Worm (Caenorhabditis elegans) whole organism, early embryonic: ENCODE results near the gene nhr-34.

Experiments
- B0310.2 ChIP-seq: sonication (generic microtip); optimal IDR thresholded peaks from 2 replicates; lab custom pipeline; 2016; ENCODE audit warnings: mild to moderate bottlenecking, missing genetic modification characterization, missing compliant biosample characterization
- F13C5.2 ChIP-seq: sonication (generic microtip); optimal IDR thresholded peaks from 2 replicates; lab custom pipeline; 2017; ENCODE audit warnings: mild to moderate bottlenecking, missing genetic modification characterization, inconsistent platforms, missing compliant biosample characterization
- aly-1 ChIP-seq: sonication (generic microtip); optimal IDR thresholded peaks from 2 replicates; lab custom pipeline; 2016; ENCODE audit warnings: missing genetic modification characterization, missing compliant biosample characterization
- ama-1 ChIP-seq: fragments of 150-350 bp; optimal IDR thresholded peaks from 2 replicates; lab custom pipeline; 2014
- ceh-13 ChIP-seq: fragments of 200-800 bp; sonication (Bioruptor generic); optimal IDR thresholded peaks from 2 replicates; lab custom pipeline; 2018; ENCODE audit warnings: mild to moderate bottlenecking, missing genetic modification characterization, missing compliant biosample characterization
- ceh-36 ChIP-seq: sonication (generic microtip); optimal IDR thresholded peaks from 2 replicates; lab custom pipeline; 2016; ENCODE audit warnings: missing genetic modification characterization, inconsistent platforms, missing compliant biosample characterization
- ets-7 ChIP-seq: sonication (generic microtip); optimal IDR thresholded peaks from 2 replicates; lab custom pipeline; 2016; ENCODE audit warnings: missing genotype, missing genetic modification characterization, missing compliant biosample characterization
- flt-1 ChIP-seq: fragments of 200-800 bp; sonication (Bioruptor generic); IDR thresholded peaks from 2 replicates; pipeline ENCODE4 v1.3.6; 2022; ENCODE audit warnings: missing genetic modification characterization, missing compliant biosample characterization
- hmbx-1 ChIP-seq: sonication (generic microtip); optimal IDR thresholded peaks from 2 replicates; lab custom pipeline; 2016; ENCODE audit warnings: mild to moderate bottlenecking, missing genetic modification characterization, missing compliant biosample characterization
- hmg-4 ChIP-seq: fragments of 200-800 bp; sonication (Bioruptor generic); optimal IDR thresholded peaks from 2 replicates; lab custom pipeline; 2018; ENCODE audit warnings: mild to moderate bottlenecking, missing genetic modification characterization, missing compliant biosample characterization
- hnd-1 ChIP-seq: sonication (generic microtip); optimal IDR thresholded peaks from 2 replicates; lab custom pipeline; 2016; ENCODE audit warnings: missing genetic modification characterization, missing compliant biosample characterization
- pes-1 ChIP-seq: fragments of 200-800 bp; sonication (Bioruptor generic); IDR thresholded peaks from 2 replicates; pipeline ENCODE4 v1.3.6; 2022; ENCODE audit warnings: missing genetic modification reagents, missing genetic modification characterization, missing compliant biosample characterization
- scrt-1 ChIP-seq: fragments of 200-800 bp; sonication (Bioruptor generic); IDR thresholded peaks from 2 replicates; pipeline ENCODE4 v1.3.6; 2022; ENCODE audit warnings: missing genetic modification characterization, missing compliant biosample characterization
- sea-1 ChIP-seq: fragments of 200-800 bp; sonication (Bioruptor generic); conservative IDR thresholded peaks from 2 replicates; pipeline ENCODE4 v1.3.6; 2022; ENCODE audit warnings: missing genetic modification characterization, missing compliant biosample characterization
- tbx-11 ChIP-seq: fragments of 200-800 bp; sonication (Bioruptor generic); IDR thresholded peaks from 2 replicates; pipeline ENCODE4 v1.3.6; 2022; ENCODE audit warnings: missing genetic modification characterization, missing compliant biosample characterization
- tbx-37 ChIP-seq: fragments of 200-800 bp; sonication (Bioruptor generic); conservative IDR thresholded peaks from 2 replicates; pipeline ENCODE4 v1.3.6; 2022; ENCODE audit warnings: missing genetic modification reagents, missing genetic modification characterization, missing compliant biosample characterization
- tra-4 ChIP-seq: sonication (generic microtip); optimal IDR thresholded peaks from 2 replicates; lab custom pipeline; 2017; ENCODE audit warnings: missing genetic modification characterization, missing compliant biosample characterization

nhr-34 gene

DNA sequence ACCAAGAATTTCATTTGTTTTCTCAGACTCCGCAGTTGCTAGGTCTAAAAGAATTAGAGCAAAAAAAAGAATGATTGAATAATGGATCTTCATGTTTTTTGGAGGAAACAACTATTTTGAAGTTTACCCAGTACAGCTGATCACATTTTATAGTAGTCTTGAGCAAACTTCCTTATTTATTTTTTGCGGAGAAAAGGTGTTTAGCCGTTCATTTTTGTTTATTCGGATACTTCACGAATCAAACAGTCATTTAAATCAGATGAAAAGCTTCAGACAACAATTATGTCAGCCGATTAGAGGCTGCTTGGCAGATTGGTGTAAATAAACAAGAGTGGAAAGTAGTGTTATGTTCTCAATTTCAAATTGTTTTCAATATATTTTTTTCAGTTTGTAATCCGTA is 51.2 kb downstream of the nhr-34 start, which contains the start of gene W09C2.8:
Gene W09C2.8 (minus strand): TSS at position 101 of the 400 bp plus-strand sequence.
- TF ChIP-seq hnd-1: no peak
- TF ChIP-seq sea-1 (GFP tag; lab: Robert Waterston, UW): no peak
- TF ChIP-seq ets-7 (tag; lab: Kevin White, UChicago): no peak
- no peak for TF ChIP-seq scrt-1 (GFP tag; lab: Robert Waterston, UW)

DNA sequence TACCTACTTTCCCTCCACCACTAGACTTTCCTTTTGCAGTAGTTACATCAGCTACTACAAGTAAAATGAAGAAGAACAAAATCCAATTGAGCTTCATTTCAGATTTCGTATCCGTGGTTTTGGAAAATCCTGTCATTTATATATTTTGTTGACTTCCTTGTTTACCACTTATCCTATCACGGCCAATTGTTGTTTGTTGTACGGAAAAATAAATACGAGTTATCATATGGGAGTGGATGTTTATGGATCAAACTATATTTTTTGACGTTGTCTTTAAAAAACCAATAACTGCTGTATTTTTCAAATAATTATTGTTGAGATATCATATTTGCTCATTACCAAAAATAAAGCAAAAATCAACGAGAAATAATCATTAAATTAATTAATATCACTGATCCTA is 52.2 kb downstream of the nhr-34 start, which contains the start of gene W09C2.9:
Gene W09C2.9 (minus strand): TSS at position 101 of the 400 bp plus-strand sequence.
- TF ChIP-seq ama-1 (lab: Kevin White, UChicago) (no peak), B0310.2 (no peak), sea-1 (GFP tag; lab: Robert Waterston, UW) (no peak), ceh-13 (no peak), hmbx-1 (tag; lab: Kevin White, UChicago) (no peak), ets-7 (tag; lab: Kevin White, UChicago) (no peak), pes-1 (GFP tag; lab: Robert Waterston, UW) (no peak), aly-1 (tag; lab: Kevin White, UChicago) (no peak), tra-4 (no peak), hmg-4 (GFP tag; lab: Kevin White, UChicago) (no peak), F13C5.2 (tag; lab: Kevin White, UChicago) (no peak), hnd-1 (no peak), tbx-11 (no peak), scrt-1 (GFP tag; lab: Robert Waterston, UW) (no peak), ceh-36 (tag; lab: Kevin White, UChicago) (no peak), flt-1 (GFP tag; lab: Robert Waterston, UW) (no peak), tbx-37 (GFP tag; lab: Robert Waterston, UW) (no peak)

- TF ChIP-seq hnd-1: no peak
- no peak for TF ChIP-seq aly-1 (tag; lab: Kevin White, UChicago)
- no peak for TF ChIP-seq hmg-4 (GFP tag; lab: Kevin White, UChicago)
- no peak for TF ChIP-seq B0310.2
- TF ChIP-seq F13C5.2 (tag; lab: Kevin White, UChicago): no peak
- no peak for TF ChIP-seq ama-1 (lab: Kevin White, UChicago)
- TF ChIP-seq pes-1 (GFP tag; lab: Robert Waterston, UW): no peak
- no peak for TF ChIP-seq ets-7 (tag; lab: Kevin White, UChicago)
- no peak for TF ChIP-seq flt-1 (GFP tag; lab: Robert Waterston, UW)
- no peak for TF ChIP-seq ceh-36 (tag; lab: Kevin White, UChicago)
- no peak for TF ChIP-seq scrt-1 (GFP tag; lab: Robert Waterston, UW)
- no peak for TF ChIP-seq sea-1 (GFP tag; lab: Robert Waterston, UW)
- TF ChIP-seq hmbx-1 (tag; lab: Kevin White, UChicago): no peak
- TF ChIP-seq ceh-13: no peak
- TF ChIP-seq tra-4: no peak
Measured at ce11 chrIV:9622272-9622671, 53.2 kb downstream of the nhr-34 start, which contains the start of gene W09C2.7. W09C2.7 (minus strand) TSS chrIV:9622372.

DNA sequence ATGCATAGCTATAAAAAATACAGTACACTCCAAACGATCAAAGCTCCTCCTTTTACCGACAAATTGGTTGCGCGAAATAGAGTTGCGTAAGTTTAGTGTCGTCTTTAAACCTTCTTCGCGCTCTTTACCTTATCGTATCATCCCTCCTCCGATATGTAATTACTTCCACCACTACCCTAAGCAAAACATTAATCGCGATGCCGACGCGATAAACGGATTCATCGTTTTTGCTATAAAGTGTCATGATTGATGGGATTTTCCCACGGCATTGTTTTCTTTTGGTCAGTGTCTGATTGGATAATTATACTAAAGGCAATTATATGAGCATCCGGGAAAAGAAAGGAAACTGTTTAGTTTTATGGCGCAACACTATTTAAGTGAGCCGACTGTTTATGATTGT is 56.6 kb downstream of the nhr-34 start:
- TF ChIP-seq pes-1 (GFP tag; lab: Robert Waterston, UW) (no peak), tbx-37 (GFP tag; lab: Robert Waterston, UW) (no peak), aly-1 (tag; lab: Kevin White, UChicago) (no peak), tra-4 (no peak)

ce11 chrIV:9618015-9618414 is 57.5 kb downstream of the nhr-34 start:
- TF ChIP-seq tbx-37 (GFP tag; lab: Robert Waterston, UW) (no peak), aly-1 (tag; lab: Kevin White, UChicago) (no peak), F13C5.2 (tag; lab: Kevin White, UChicago) (no peak), tra-4 (no peak), tbx-11 (no peak), ceh-36 (tag; lab: Kevin White, UChicago) (no peak)

- TF ChIP-seq ceh-13 (no peak), tbx-11 (no peak), sea-1 (GFP tag; lab: Robert Waterston, UW) (no peak), tbx-37 (GFP tag; lab: Robert Waterston, UW) (no peak), B0310.2 (no peak), hmg-4 (GFP tag; lab: Kevin White, UChicago) (no peak), F13C5.2 (tag; lab: Kevin White, UChicago) (no peak), ceh-36 (tag; lab: Kevin White, UChicago) (no peak), hnd-1 (no peak)
Measured at ce11 chrIV:9617358-9617757, 58.1 kb downstream of the nhr-34 start.

- TF ChIP-seq scrt-1 (GFP tag; lab: Robert Waterston, UW) (no peak), tra-4 (no peak), ceh-36 (tag; lab: Kevin White, UChicago) (no peak), hmg-4 (GFP tag; lab: Kevin White, UChicago) (no peak), flt-1 (GFP tag; lab: Robert Waterston, UW) (no peak), aly-1 (tag; lab: Kevin White, UChicago) (no peak), hmbx-1 (tag; lab: Kevin White, UChicago) (no peak), B0310.2 (no peak), tbx-11 (no peak), sea-1 (GFP tag; lab: Robert Waterston, UW) (no peak), tbx-37 (GFP tag; lab: Robert Waterston, UW) (no peak), pes-1 (GFP tag; lab: Robert Waterston, UW) (no peak), hnd-1 (no peak), ceh-13 (no peak), ets-7 (tag; lab: Kevin White, UChicago) (no peak), ama-1 (lab: Kevin White, UChicago) (no peak), F13C5.2 (tag; lab: Kevin White, UChicago) (no peak)
Measured at ce11 chrIV:9615511-9615910, 60.0 kb downstream of the nhr-34 start.

- TF ChIP-seq sea-1 (GFP tag; lab: Robert Waterston, UW) (no peak), B0310.2 (no peak), ets-7 (tag; lab: Kevin White, UChicago) (no peak), hnd-1 (no peak), ceh-36 (tag; lab: Kevin White, UChicago) (no peak), tbx-37 (GFP tag; lab: Robert Waterston, UW) (no peak)
Measured at ce11 chrIV:9614695-9615094, 60.8 kb downstream of the nhr-34 start, which contains the start of gene elt-1. elt-1 (plus strand) TSS chrIV:9614995.
